Worm (Caenorhabditis elegans) whole organism, young adult: ENCODE measurements around the gene Y7A5A.20.
A peak's percentile ranks its signal among the peaks of the same experiment; 100 is the strongest.

Experiments used
- B0035.1 ChIP-seq: sonication (generic microtip); optimal IDR thresholded peaks from 2 replicates; lab custom pipeline; 2016; ENCODE audit warnings: missing genetic modification characterization, mild to moderate bottlenecking, missing compliant biosample characterization, missing genotype, missing genetic modification reagents
- B0261.1 ChIP-seq: sonication (generic microtip); optimal IDR thresholded peaks from 2 replicates; lab custom pipeline; 2016; ENCODE audit warnings: mild to moderate bottlenecking, missing genetic modification characterization, moderate library complexity, missing compliant biosample characterization
- F10E7.11 ChIP-seq: sonication (generic microtip); optimal IDR thresholded peaks from 2 replicates; lab custom pipeline; 2017; ENCODE audit warnings: mild to moderate bottlenecking, missing genetic modification characterization, moderate library complexity, missing compliant biosample characterization
- F22D6.2 ChIP-seq: sonication (generic microtip); optimal IDR thresholded peaks from 2 replicates; lab custom pipeline; 2016; ENCODE audit warnings: mild to moderate bottlenecking, missing genetic modification characterization, missing compliant biosample characterization
- F55B11.4 ChIP-seq: sonication (generic microtip); optimal IDR thresholded peaks from 2 replicates; lab custom pipeline; 2016; ENCODE audit warnings: missing compliant biosample characterization, missing genetic modification characterization, borderline replicate concordance; ENCODE audit not compliant: insufficient read depth
- F57A8.1 ChIP-seq: fragments of 200-800 bp; sonication (Bioruptor generic); optimal IDR thresholded peaks from 2 replicates; lab custom pipeline; 2018; ENCODE audit warnings: mild to moderate bottlenecking, missing genetic modification characterization, moderate library complexity, missing compliant biosample characterization
- K12H6.12 ChIP-seq: fragments of 200-800 bp; sonication (Bioruptor generic); optimal IDR thresholded peaks from 2 replicates; lab custom pipeline; 2018; ENCODE audit warnings: mild to moderate bottlenecking, missing genetic modification characterization, missing compliant biosample characterization
- Y53F4B.3 ChIP-seq: fragments of 200-800 bp; sonication (Bioruptor generic); IDR thresholded peaks from 2 replicates; pipeline ENCODE4 v1.3.6; 2022; ENCODE audit warnings: missing genetic modification reagents, missing genetic modification characterization, missing compliant biosample characterization
- Y56A3A.18 ChIP-seq: fragments of 200-800 bp; sonication (Bioruptor generic); IDR thresholded peaks from 2 replicates; pipeline ENCODE4 v1.3.6; 2022; ENCODE audit warnings: missing genetic modification reagents, missing genetic modification characterization, missing compliant biosample characterization
- akir-1 ChIP-seq: fragments of 200-800 bp; sonication (Bioruptor generic); optimal IDR thresholded peaks from 2 replicates; lab custom pipeline; 2018; ENCODE audit warnings: mild to moderate bottlenecking, missing genetic modification characterization, moderate library complexity, missing compliant biosample characterization
- attf-3 ChIP-seq: fragments of 200-800 bp; sonication (Bioruptor generic); conservative IDR thresholded peaks from 2 replicates; pipeline ENCODE4 v1.3.6; 2022; ENCODE audit warnings: missing genetic modification reagents, missing genetic modification characterization, missing compliant biosample characterization
- attf-6 ChIP-seq: fragments of 200-800 bp; sonication (Bioruptor generic); IDR thresholded peaks from 2 replicates; pipeline ENCODE4 v1.3.6; 2022; ENCODE audit warnings: missing genetic modification reagents, missing genetic modification characterization, missing compliant biosample characterization
- bed-1 ChIP-seq: fragments of 200-800 bp; sonication (Bioruptor generic); IDR thresholded peaks from 2 replicates; pipeline ENCODE4 v1.3.6; 2022; ENCODE audit warnings: missing genetic modification reagents, missing genetic modification characterization, missing compliant biosample characterization
- bed-2 ChIP-seq: fragments of 200-800 bp; sonication (Bioruptor generic); IDR thresholded peaks from 2 replicates; pipeline ENCODE4 v1.3.6; 2022; ENCODE audit warnings: missing genetic modification reagents, missing genetic modification characterization, missing compliant biosample characterization
- ccch-3 ChIP-seq: fragments of 200-800 bp; sonication (Bioruptor generic); optimal IDR thresholded peaks from 2 replicates; lab custom pipeline; 2018; ENCODE audit warnings: mild to moderate bottlenecking, missing genetic modification characterization, missing compliant biosample characterization
- cebp-1 ChIP-seq, 2 experiments: fragments of 200-800 bp in 1 of 2; sonication (Bioruptor generic) in 1 of 2; sonication (generic microtip) in 1 of 2; IDR thresholded peaks in 1 of 2; optimal IDR thresholded peaks in 1 of 2; 2 replicates each; pipeline versions ENCODE4 v1.3.6 to Lab custom; 2017 to 2022; ENCODE audit warnings: missing compliant biosample characterization in 2 of 2, missing genetic modification characterization in 2 of 2, mild to moderate bottlenecking in 1 of 2, missing genetic modification reagents in 1 of 2, moderate library complexity in 1 of 2
- cebp-2 ChIP-seq: fragments of 200-800 bp; sonication (Bioruptor generic); IDR thresholded peaks from 2 replicates; pipeline ENCODE4 v1.3.6; 2022; ENCODE audit warnings: missing genetic modification characterization, missing compliant biosample characterization
- ceh-100 ChIP-seq: fragments of 200-800 bp; sonication (Bioruptor generic); IDR thresholded peaks from 2 replicates; pipeline ENCODE4 v1.3.6; 2022; ENCODE audit warnings: missing genetic modification reagents, missing genetic modification characterization, missing compliant biosample characterization
- chd-7 ChIP-seq: sonication (generic microtip); optimal IDR thresholded peaks from 2 replicates; lab custom pipeline; 2016; ENCODE audit warnings: mild to moderate bottlenecking, missing genetic modification characterization, moderate library complexity, missing compliant biosample characterization
- dox-1 ChIP-seq: fragments of 200-800 bp; sonication (Bioruptor generic); IDR thresholded peaks from 2 replicates; pipeline ENCODE4 v1.3.6; 2022; ENCODE audit warnings: missing genetic modification reagents, missing genetic modification characterization, missing compliant biosample characterization
- dpff-1 ChIP-seq: sonication (generic microtip); optimal IDR thresholded peaks from 2 replicates; lab custom pipeline; 2017; ENCODE audit warnings: mild to moderate bottlenecking, missing genetic modification characterization, missing compliant biosample characterization
- dpl-1 ChIP-seq: fragments of 150-350 bp; optimal IDR thresholded peaks from 2 replicates; lab custom pipeline; 2014; ENCODE audit warnings: missing biosample characterization, missing genetic modification reagents, missing genetic modification characterization
- egl-18 ChIP-seq: fragments of 200-800 bp; sonication (Bioruptor generic); IDR thresholded peaks from 2 replicates; pipeline ENCODE4 v1.3.6; 2022; ENCODE audit warnings: missing genetic modification reagents, missing genetic modification characterization, missing compliant biosample characterization
- egl-44 ChIP-seq: fragments of 200-800 bp; sonication (Bioruptor generic); IDR thresholded peaks from 2 replicates; pipeline ENCODE4 v1.3.6; 2022; ENCODE audit warnings: missing genetic modification reagents, missing genetic modification characterization, missing compliant biosample characterization
- ets-4 ChIP-seq: fragments of 200-800 bp; sonication (Bioruptor generic); optimal IDR thresholded peaks from 2 replicates; lab custom pipeline; 2018; ENCODE audit warnings: mild to moderate bottlenecking, missing genetic modification characterization, missing compliant biosample characterization
- gei-17 ChIP-seq: fragments of 200-800 bp; sonication (Bioruptor generic); optimal IDR thresholded peaks from 2 replicates; lab custom pipeline; 2018; ENCODE audit warnings: mild to moderate bottlenecking, missing genetic modification characterization, missing compliant biosample characterization
- him-1 ChIP-seq: sonication (generic microtip); optimal IDR thresholded peaks from 2 replicates; lab custom pipeline; 2016; ENCODE audit warnings: missing genotype, missing genetic modification reagents, missing genetic modification characterization, missing compliant biosample characterization
- hlh-12 ChIP-seq: sonication (generic microtip); optimal IDR thresholded peaks from 2 replicates; lab custom pipeline; 2016; ENCODE audit warnings: missing genetic modification characterization, missing compliant biosample characterization
- hlh-26 ChIP-seq: fragments of 200-800 bp; sonication (Bioruptor generic); conservative IDR thresholded peaks from 2 replicates; pipeline ENCODE4 v1.3.6; 2022; ENCODE audit warnings: missing genetic modification reagents, missing genetic modification characterization, missing compliant biosample characterization
- lsy-27 ChIP-seq: sonication (generic microtip); optimal IDR thresholded peaks from 2 replicates; lab custom pipeline; 2017; ENCODE audit warnings: missing genetic modification characterization, mild to moderate bottlenecking, missing compliant biosample characterization, antibody characterized with exemption, missing genotype, borderline replicate concordance; ENCODE audit not compliant: insufficient read depth
- madf-8 ChIP-seq: fragments of 200-800 bp; sonication (Bioruptor generic); conservative IDR thresholded peaks from 2 replicates; pipeline ENCODE4 v1.3.6; 2022; ENCODE audit warnings: missing genetic modification reagents, missing genetic modification characterization, missing compliant biosample characterization
- mcd-1 ChIP-seq: fragments of 200-800 bp; sonication (Bioruptor generic); IDR thresholded peaks from 2 replicates; pipeline ENCODE4 v1.3.6; 2022; ENCODE audit warnings: missing genetic modification reagents, missing genetic modification characterization, missing compliant biosample characterization
- mel-28 ChIP-seq: sonication (generic microtip); optimal IDR thresholded peaks from 2 replicates; lab custom pipeline; 2016; ENCODE audit warnings: borderline replicate concordance, mild to moderate bottlenecking, missing genetic modification characterization, missing compliant biosample characterization
- mes-4 ChIP-seq: sonication (generic microtip); optimal IDR thresholded peaks from 2 replicates; lab custom pipeline; 2016; ENCODE audit warnings: missing genotype, missing genetic modification characterization, missing compliant biosample characterization
- nfya-1 ChIP-seq: sonication (generic microtip); optimal IDR thresholded peaks from 2 replicates; lab custom pipeline; 2017; ENCODE audit warnings: antibody characterized with exemption, missing compliant biosample characterization, missing genetic modification characterization, borderline replicate concordance; ENCODE audit not compliant: insufficient read depth
- nfyb-1 ChIP-seq: fragments of 200-800 bp; sonication (Bioruptor generic); IDR thresholded peaks from 2 replicates; pipeline ENCODE4 v1.3.6; 2022; ENCODE audit warnings: missing genetic modification reagents, missing genetic modification characterization, missing compliant biosample characterization
- nhr-27 ChIP-seq: fragments of 200-800 bp; sonication (Bioruptor generic); optimal IDR thresholded peaks from 2 replicates; lab custom pipeline; 2018; ENCODE audit warnings: mild to moderate bottlenecking, missing genetic modification characterization, moderate library complexity, missing compliant biosample characterization
- nhr-80 ChIP-seq: sonication (generic microtip); optimal IDR thresholded peaks from 2 replicates; lab custom pipeline; 2016; ENCODE audit warnings: missing genetic modification characterization, missing compliant biosample characterization
- rpc-1 ChIP-seq, 2 experiments: fragments of 150-350 bp in 1 of 2; sonication (generic microtip) in 1 of 2; optimal IDR thresholded peaks; 2 replicates each; lab custom pipeline; 2014 to 2018; ENCODE audit warnings: missing biosample characterization in 1 of 2, missing genetic modification characterization in 1 of 2, missing genetic modification reagents in 1 of 2, missing genotype in 1 of 2
- sea-2 ChIP-seq: fragments of 200-800 bp; sonication (Bioruptor generic); IDR thresholded peaks from 2 replicates; pipeline ENCODE4 v1.3.6; 2022; ENCODE audit warnings: missing genetic modification characterization, missing compliant biosample characterization
- snpc-3.4 ChIP-seq: sonication (generic microtip); optimal IDR thresholded peaks from 2 replicates; lab custom pipeline; 2017; ENCODE audit warnings: missing genetic modification characterization, mild to moderate bottlenecking, missing compliant biosample characterization, antibody characterized with exemption, moderate library complexity, missing genotype, missing genetic modification reagents
- sptf-2 ChIP-seq: fragments of 200-800 bp; sonication (Bioruptor generic); optimal IDR thresholded peaks from 2 replicates; lab custom pipeline; 2018; ENCODE audit warnings: mild to moderate bottlenecking, missing genetic modification characterization, missing compliant biosample characterization
- zim-3 ChIP-seq: sonication (generic microtip); optimal IDR thresholded peaks from 2 replicates; lab custom pipeline; 2017; ENCODE audit warnings: mild to moderate bottlenecking, missing genetic modification characterization, moderate library complexity, missing compliant biosample characterization
- ztf-25 ChIP-seq: fragments of 200-800 bp; sonication (Bioruptor generic); IDR thresholded peaks from 2 replicates; pipeline ENCODE4 v1.3.6; 2022; ENCODE audit warnings: missing genetic modification reagents, missing genetic modification characterization, missing compliant biosample characterization
- ztf-3 ChIP-seq: fragments of 200-800 bp; sonication (Bioruptor generic); optimal IDR thresholded peaks from 2 replicates; lab custom pipeline; 2018; ENCODE audit warnings: mild to moderate bottlenecking, missing genetic modification characterization, missing compliant biosample characterization
- ztf-6 ChIP-seq: fragments of 200-800 bp; sonication (Bioruptor generic); IDR thresholded peaks from 2 replicates; pipeline ENCODE4 v1.3.6; 2022; ENCODE audit warnings: missing genetic modification reagents, missing genetic modification characterization, missing compliant biosample characterization

Y7A5A.20 gene

ce11 chrX:15841086-15841622 lies 13.0 kb downstream of the Y7A5A.20 start, which contains the start of gene serp-1.1 (continued):
- TF ChIP-seq mel-28 (tag; lab: Kevin White, UChicago) (no peak), attf-6 (no peak), sea-2 (GFP tag; lab: Robert Waterston, UW) (peak; percentile 60; the same call in 1 of the 2 replicates), rpc-1 (optimal IDR thresholded peaks at IDR 0.05; lab: Kevin White, UChicago) (peak; percentile 32), rpc-1 (tag; optimal IDR thresholded peaks at IDR 0.05; lab: Kevin White, UChicago) (no peak), ceh-100 (GFP tag; lab: Robert Waterston, UW) (peak; percentile 84), cebp-2 (GFP tag; lab: Robert Waterston, UW) (peak; percentile 89; the same call in 1 of the 2 replicates), B0035.1 (peak; percentile 89), madf-8 (GFP tag; lab: Robert Waterston, UW) (no peak), akir-1 (GFP tag; lab: Kevin White, UChicago) (peak; percentile 66), egl-18 (GFP tag; lab: Robert Waterston, UW) (peak; percentile 90), hlh-26 (GFP tag; lab: Robert Waterston, UW) (no peak), sptf-2 (peak; percentile 59), ztf-6 (peak; percentile 75), ztf-25 (GFP tag; lab: Robert Waterston, UW) (no peak), mcd-1 (GFP tag; lab: Robert Waterston, UW) (peak; percentile 95), dpl-1 (GFP tag; lab: Kevin White, UChicago) (peak; percentile 36), dpff-1 (tag; lab: Kevin White, UChicago) (peak; percentile 17), attf-3 (peak; percentile 83), bed-1 (GFP tag; lab: Robert Waterston, UW) (no peak), dox-1 (GFP tag; lab: Robert Waterston, UW) (peak; percentile 98), him-1 (tag; lab: Kevin White, UChicago) (no peak), nhr-27 (tag; lab: Kevin White, UChicago) (peak; percentile 70), mes-4 (tag; lab: Kevin White, UChicago) (no peak), K12H6.12 (tag; lab: Kevin White, UChicago) (peak; percentile 99), nhr-80 (tag; lab: Kevin White, UChicago) (peak; percentile 100), snpc-3.4 (tag; lab: Kevin White, UChicago) (no peak), ets-4 (GFP tag; lab: Kevin White, UChicago) (peak; percentile 100), chd-7 (peak; percentile 99), hlh-12 (tag; lab: Kevin White, UChicago) (no peak), egl-44 (GFP tag; lab: Robert Waterston, UW) (peak; percentile 96), bed-2 (GFP tag; lab: Robert Waterston, UW) (peak; percentile 87; the same call in 1 of the 2 replicates), F22D6.2 (tag; lab: Kevin White, UChicago) (peak; percentile 90)

- TF ChIP-seq gei-17 (peak; percentile 25), Y56A3A.18 (GFP tag; lab: Robert Waterston, UW) (peak; percentile 47; the same call in 1 of the 2 replicates), lsy-27 (no peak), F10E7.11 (no peak), zim-3 (peak; percentile 15), Y53F4B.3 (GFP tag; lab: Robert Waterston, UW) (no peak), ccch-3 (no peak), nfya-1 (tag; lab: Kevin White, UChicago) (no peak), dox-1 (GFP tag; lab: Robert Waterston, UW) (peak; percentile 27; the same call in 1 of the 2 replicates), sptf-2 (no peak), mes-4 (tag; lab: Kevin White, UChicago) (no peak), nfyb-1 (GFP tag; lab: Robert Waterston, UW) (peak; percentile 33; the same call in 1 of the 2 replicates), cebp-1 (GFP tag; IDR thresholded peaks at IDR 0.05; lab: Robert Waterston, UW) (no peak), cebp-1 (tag; optimal IDR thresholded peaks at IDR 0.05; lab: Kevin White, UChicago) (peak; percentile 32), egl-44 (GFP tag; lab: Robert Waterston, UW) (0 out of 2 replicates have a peak, but pooled peaks have one; percentile 22), ets-4 (GFP tag; lab: Kevin White, UChicago) (peak; percentile 74), ztf-3 (GFP tag; lab: Kevin White, UChicago) (no peak), B0261.1 (tag; lab: Kevin White, UChicago) (no peak), F57A8.1 (no peak), F55B11.4 (no peak)
Measured at ce11 chrX:15842492-15842891, 14.3 kb downstream of the Y7A5A.20 start.
